Fruit fly (Drosophila melanogaster) whole organism, wandering third instar larva: Measurements from ENCODE around the gene CG15822.

Experiments
- Abd-B ChIP-seq: fragments of >200 bp; optimal IDR thresholded peaks from 2 replicates; lab custom pipeline; 2017; ENCODE audit warnings: missing biosample characterization, missing genetic modification characterization
- Dfd ChIP-seq: fragments of >200 bp; optimal IDR thresholded peaks from 2 replicates; lab custom pipeline; 2017; ENCODE audit warnings: missing biosample characterization, missing genetic modification characterization
- Hr78 ChIP-seq: fragments of >200 bp; optimal IDR thresholded peaks from 2 replicates; lab custom pipeline; 2017; ENCODE audit warnings: missing biosample characterization, missing genetic modification characterization
- Rel ChIP-seq, 2 experiments: fragments of 200-800 bp; sonication (Bioruptor generic) in 1 of 2; optimal IDR thresholded peaks; 2 replicates in 1 of 2; 3 replicates in 1 of 2; lab custom pipeline; 2016 to 2019; ENCODE audit warnings: mild to moderate bottlenecking in 2 of 2, missing biosample characterization in 2 of 2, missing genetic modification characterization in 2 of 2, moderate library complexity in 1 of 2
- Vsx2 ChIP-seq: fragments of 200-300, 225-300 bp; sonication (Bioruptor generic); optimal IDR thresholded peaks from 2 replicates; lab custom pipeline; 2018; ENCODE audit warnings: missing biosample characterization, missing genetic modification characterization; ENCODE audit not compliant: partially characterized antibody
- dl ChIP-seq, 2 experiments: fragments of 175-275, 200-275 bp in 1 of 2; fragments of 200-275 bp in 1 of 2; sonication (Bioruptor generic); optimal IDR thresholded peaks; lab custom pipeline; 2018; ENCODE audit warnings: mild to moderate bottlenecking in 2 of 2, missing biosample characterization in 2 of 2, missing genetic modification characterization in 2 of 2, moderate library complexity in 2 of 2; ENCODE audit not compliant: partially characterized antibody in 2 of 2, insufficient read depth in 1 of 2
- dmrt93B ChIP-seq: fragments of 200-800 bp; sonication (Bioruptor generic); optimal IDR thresholded peaks from 2 replicates; lab custom pipeline; 2018; ENCODE audit warnings: missing biosample characterization, mild to moderate bottlenecking, missing genetic modification characterization
- dsf ChIP-seq: sonication (Bioruptor generic); optimal IDR thresholded peaks from 2 replicates; lab custom pipeline; 2016; ENCODE audit warnings: missing biosample characterization, missing genetic modification characterization, borderline replicate concordance
- fru ChIP-seq: fragments of 200-800 bp; sonication (Bioruptor generic); optimal IDR thresholded peaks from 3 replicates; lab custom pipeline; 2016; ENCODE audit warnings: missing biosample characterization, mild to moderate bottlenecking, missing genetic modification characterization
- pan ChIP-seq: fragments of >200 bp; optimal IDR thresholded peaks from 2 replicates; lab custom pipeline; 2017
- psq ChIP-seq: fragments of 200-800 bp; sonication (Bioruptor generic); optimal IDR thresholded peaks from 3 replicates; lab custom pipeline; 2017; ENCODE audit warnings: missing biosample characterization, mild to moderate bottlenecking, missing genetic modification characterization, moderate library complexity
- tai ChIP-seq: sonication (Bioruptor generic); optimal IDR thresholded peaks from 2 replicates; lab custom pipeline; 2016; ENCODE audit warnings: missing biosample characterization, missing genetic modification characterization

- TF ChIP-seq fru (no peak), Dfd (no peak), pan (lab: Kevin White, UChicago) (no peak), dl (GFP tag; optimal IDR thresholded peaks at IDR 0.05; lab: Kevin White, UChicago; ENCODE audit: insufficient read depth in 1 of 2, partially characterized antibody in 2 of 2) (no peak), dsf (GFP tag; lab: Kevin White, UChicago) (no peak), psq (GFP tag; lab: Kevin White, UChicago) (no peak), tai (no peak), Rel (GFP tag; optimal IDR thresholded peaks at IDR 0.05; lab: Kevin White, UChicago) (no peak), Rel (tag; optimal IDR thresholded peaks at IDR 0.05; lab: Kevin White, UChicago) (no peak), dmrt93B (GFP tag; lab: Kevin White, UChicago) (no peak), Vsx2 (no peak), Hr78 (no peak), Abd-B (GFP tag; lab: Kevin White, UChicago) (no peak)
These were observed 56.3 kb downstream of the CG15822 start for dm6 chr3L:2107293-2107858.
